Worm (Caenorhabditis elegans): ENCODE measurements around the gene mlh-1.

ce11 chrIII:13502513-13502912, 11.9 kb downstream of the mlh-1 start, which contains the start of gene T28A8.8:
- no peak for TF ChIP-seq unc-62 (GFP tag; optimal IDR thresholded peaks at IDR 0.05)
- TF ChIP-seq ceh-82 (tag; optimal IDR thresholded peaks at IDR 0.05) = no peak
- TF ChIP-seq nhr-6 (tag; optimal IDR thresholded peaks at IDR 0.05) = no peak
- TF ChIP-seq peb-1 (tag; optimal IDR thresholded peaks at IDR 0.05) = no peak
- TF ChIP-seq mbf-1 (tag; optimal IDR thresholded peaks at IDR 0.05) = no peak
- no peak for TF ChIP-seq alr-1 (tag; optimal IDR thresholded peaks at IDR 0.05)
- no peak for TF ChIP-seq snpc-4 (tag; optimal IDR thresholded peaks at IDR 0.05)
- TF ChIP-seq egl-27 (tag; optimal IDR thresholded peaks at IDR 0.05) = no peak
- no peak for TF ChIP-seq aly-2 (tag; optimal IDR thresholded peaks at IDR 0.05)
- no peak for TF ChIP-seq lin-11 (tag; optimal IDR thresholded peaks at IDR 0.05)

Data from whole organism, L2 larva.